Fruit fly (Drosophila melanogaster) whole organism, embryonic: Measurements from ENCODE around the gene meso18E.
A peak's percentile ranks its signal among the peaks of the same experiment; 100 is the strongest.

Experiments used
- ATbp ChIP-seq: fragments of 200-800 bp; sonication (Bioruptor generic); optimal IDR thresholded peaks from 2 replicates; lab custom pipeline; 2017; ENCODE audit warnings: missing biosample characterization, mild to moderate bottlenecking, missing genetic modification characterization, missing genetic modification reagents
- CG10209 ChIP-seq: fragments of 200-800 bp; sonication (Bioruptor generic); optimal IDR thresholded peaks from 3 replicates; lab custom pipeline; 2017; ENCODE audit warnings: missing biosample characterization, mild to moderate bottlenecking, missing genetic modification characterization, missing genetic modification reagents
- CG11247 ChIP-seq: fragments of 200-800 bp; sonication (Bioruptor generic); IDR thresholded peaks from 2 replicates; pipeline ENCODE4 v1.3.6; 2022; ENCODE audit warnings: missing biosample characterization, missing genetic modification characterization
- CG12236 ChIP-seq: fragments of 200-800 bp; sonication (Bioruptor generic); optimal IDR thresholded peaks from 2 replicates; lab custom pipeline; 2016; ENCODE audit warnings: missing biosample characterization, missing genetic modification characterization
- CG12299 ChIP-seq: fragments of 200-800 bp; sonication (Bioruptor generic); optimal IDR thresholded peaks from 2 replicates; lab custom pipeline; 2018; ENCODE audit warnings: missing biosample characterization, mild to moderate bottlenecking, missing genetic modification characterization
- CG13424 ChIP-seq: fragments of 200-800 bp; sonication (Bioruptor generic); optimal IDR thresholded peaks from 2 replicates; lab custom pipeline; 2019; ENCODE audit warnings: missing biosample characterization, mild to moderate bottlenecking, missing genetic modification characterization, moderate library complexity
- CG13894 ChIP-seq: fragments of 200-800 bp; sonication (Bioruptor generic); optimal IDR thresholded peaks from 3 replicates; lab custom pipeline; 2018; ENCODE audit warnings: missing biosample characterization, mild to moderate bottlenecking, missing genetic modification characterization, moderate library complexity
- CG17912 ChIP-seq: fragments of 200-800 bp; sonication (Bioruptor generic); optimal IDR thresholded peaks from 2 replicates; lab custom pipeline; 2018; ENCODE audit warnings: missing biosample characterization, mild to moderate bottlenecking, missing genetic modification characterization
- CG1832 ChIP-seq: fragments of 200-800 bp; sonication (Bioruptor generic); optimal IDR thresholded peaks from 2 replicates; lab custom pipeline; 2017; ENCODE audit warnings: missing biosample characterization, mild to moderate bottlenecking, missing genetic modification characterization, inconsistent platforms
- CG18599 ChIP-seq: fragments of 200-800 bp; sonication (Bioruptor generic); optimal IDR thresholded peaks from 3 replicates; lab custom pipeline; 2017; ENCODE audit warnings: missing biosample characterization, missing genetic modification characterization, mild to moderate bottlenecking, moderate library complexity, missing genetic modification reagents
- CG18764 ChIP-seq: fragments of 200-800 bp; sonication (Bioruptor generic); optimal IDR thresholded peaks from 3 replicates; lab custom pipeline; 2016; ENCODE audit warnings: missing biosample characterization, missing genetic modification characterization
- CG2678 ChIP-seq: fragments of 200-800 bp; sonication (Bioruptor generic); optimal IDR thresholded peaks from 3 replicates; lab custom pipeline; 2019; ENCODE audit warnings: missing biosample characterization, mild to moderate bottlenecking, missing genetic modification characterization, moderate library complexity
- CG30431 ChIP-seq: fragments of 200-800 bp; sonication (Bioruptor generic); optimal IDR thresholded peaks from 2 replicates; lab custom pipeline; 2017; ENCODE audit warnings: missing biosample characterization, missing genetic modification characterization
- CG43689 ChIP-seq: fragments of 200-800 bp; sonication (Bioruptor generic); IDR thresholded peaks from 2 replicates; pipeline ENCODE4 v1.3.6; 2022; ENCODE audit warnings: missing biosample characterization, missing genetic modification characterization
- CG5953 ChIP-seq: fragments of 200-800 bp; sonication (Bioruptor generic); IDR thresholded peaks from 2 replicates; pipeline ENCODE4 v1.3.6; 2022; ENCODE audit warnings: missing biosample characterization, missing genetic modification characterization
- CG6813 ChIP-seq: fragments of 200-800 bp; sonication (Bioruptor generic); optimal IDR thresholded peaks from 2 replicates; lab custom pipeline; 2017; ENCODE audit warnings: missing biosample characterization, missing genetic modification characterization, mild to moderate bottlenecking, moderate library complexity, missing genetic modification reagents
- CG8388 ChIP-seq: fragments of 200-800 bp; sonication (Bioruptor generic); optimal IDR thresholded peaks from 2 replicates; lab custom pipeline; 2019; ENCODE audit warnings: missing biosample characterization, mild to moderate bottlenecking, missing genetic modification characterization, moderate library complexity
- CG9932 ChIP-seq: fragments of 200-800 bp; sonication (Bioruptor generic); IDR thresholded peaks from 2 replicates; pipeline ENCODE4 v1.3.6; 2022; ENCODE audit warnings: missing biosample characterization, missing genetic modification characterization
- CHES-1-like ChIP-seq: fragments of 200-800 bp; sonication (Bioruptor generic); optimal IDR thresholded peaks from 2 replicates; lab custom pipeline; 2016; ENCODE audit warnings: missing biosample characterization, missing genetic modification characterization
- CrebB ChIP-seq: fragments of 200-800 bp; sonication (Bioruptor generic); optimal IDR thresholded peaks from 3 replicates; lab custom pipeline; 2018; ENCODE audit warnings: missing biosample characterization, mild to moderate bottlenecking, missing genetic modification characterization
- Dip3 ChIP-seq: fragments of 200-800 bp; sonication (Bioruptor generic); optimal IDR thresholded peaks from 3 replicates; lab custom pipeline; 2016; ENCODE audit warnings: missing biosample characterization, missing genetic modification characterization
- Ets97D ChIP-seq: fragments of 200-800 bp; sonication (Bioruptor generic); optimal IDR thresholded peaks from 3 replicates; lab custom pipeline; 2016; ENCODE audit warnings: missing biosample characterization, missing genetic modification characterization
- Fer2 ChIP-seq: fragments of 200-800 bp; sonication (Bioruptor generic); optimal IDR thresholded peaks from 2 replicates; lab custom pipeline; 2018; ENCODE audit warnings: missing biosample characterization, mild to moderate bottlenecking, missing genetic modification characterization, moderate library complexity
- Hmr ChIP-seq: fragments of 200-800 bp; sonication (Bioruptor generic); optimal IDR thresholded peaks from 3 replicates; lab custom pipeline; 2017; ENCODE audit warnings: mild to moderate bottlenecking, missing biosample characterization, missing genetic modification reagents, missing genetic modification characterization
- Hr3 ChIP-seq: fragments of 200-800 bp; sonication (Bioruptor generic); optimal IDR thresholded peaks from 3 replicates; lab custom pipeline; 2016; ENCODE audit warnings: missing biosample characterization, missing genetic modification characterization
- Lhr ChIP-seq: fragments of 200-800 bp; sonication (Bioruptor generic); optimal IDR thresholded peaks from 3 replicates; lab custom pipeline; 2017; ENCODE audit warnings: mild to moderate bottlenecking, missing biosample characterization, missing genetic modification reagents, missing genetic modification characterization
- MBD-R2 ChIP-seq: fragments of 200-800 bp; sonication (Bioruptor generic); IDR thresholded peaks from 2 replicates; pipeline ENCODE4 v1.3.6; 2022; ENCODE audit warnings: missing biosample characterization, missing genetic modification characterization
- Myb ChIP-seq: fragments of 200-800 bp; sonication (Bioruptor generic); optimal IDR thresholded peaks from 2 replicates; lab custom pipeline; 2016; ENCODE audit warnings: missing biosample characterization, missing genetic modification characterization
- Pdp1 ChIP-seq, 2 experiments: fragments of 200-800 bp; sonication (Bioruptor generic); optimal IDR thresholded peaks; 3 replicates each; lab custom pipeline; 2016; ENCODE audit warnings: missing biosample characterization in 2 of 2, missing genetic modification characterization in 2 of 2, mild to moderate bottlenecking in 1 of 2, moderate library complexity in 1 of 2
- Sox102F ChIP-seq: fragments of 200-800 bp; sonication (Bioruptor generic); optimal IDR thresholded peaks from 2 replicates; lab custom pipeline; 2018; ENCODE audit warnings: missing biosample characterization, mild to moderate bottlenecking, missing genetic modification characterization, moderate library complexity
- ab ChIP-seq: fragments of 200-800 bp; sonication (Bioruptor generic); optimal IDR thresholded peaks from 2 replicates; lab custom pipeline; 2016; ENCODE audit warnings: missing biosample characterization, missing genetic modification characterization
- ash1 ChIP-seq: fragments of 200-800 bp; sonication (Bioruptor generic); optimal IDR thresholded peaks from 2 replicates; lab custom pipeline; 2018; ENCODE audit warnings: missing biosample characterization, mild to moderate bottlenecking, missing genetic modification characterization
- bcd ChIP-seq: fragments of 200-800 bp; sonication (Bioruptor generic); optimal IDR thresholded peaks from 2 replicates; lab custom pipeline; 2017; ENCODE audit warnings: missing biosample characterization, mild to moderate bottlenecking, missing genetic modification characterization
- bsh ChIP-seq, 2 experiments: fragments of 200-800 bp; sonication (Bioruptor generic); optimal IDR thresholded peaks; 2 replicates each; lab custom pipeline; 2017 to 2018; ENCODE audit warnings: mild to moderate bottlenecking in 2 of 2, missing biosample characterization in 2 of 2, missing genetic modification characterization in 2 of 2, moderate library complexity in 1 of 2
- btn ChIP-seq: fragments of 200-800 bp; sonication (Bioruptor generic); optimal IDR thresholded peaks from 2 replicates; lab custom pipeline; 2016; ENCODE audit warnings: missing biosample characterization, missing genetic modification characterization
- cas ChIP-seq: fragments of 200-800 bp; sonication (Bioruptor generic); IDR thresholded peaks from 2 replicates; pipeline ENCODE4 v1.3.6; 2022; ENCODE audit warnings: missing biosample characterization, missing genetic modification characterization
- cg ChIP-seq: fragments of 200-800 bp; sonication (Bioruptor generic); optimal IDR thresholded peaks from 3 replicates; lab custom pipeline; 2019; ENCODE audit warnings: missing biosample characterization, mild to moderate bottlenecking, missing genetic modification characterization, moderate library complexity
- chif ChIP-seq, 2 experiments: fragments of 200-800 bp; sonication (Bioruptor generic); optimal IDR thresholded peaks; 3 replicates each; lab custom pipeline; 2016; ENCODE audit warnings: missing biosample characterization in 2 of 2, missing genetic modification characterization in 2 of 2
- crol ChIP-seq: fragments of 200-800 bp; sonication (Bioruptor generic); IDR thresholded peaks from 2 replicates; pipeline ENCODE4 v1.3.6; 2022; ENCODE audit warnings: missing biosample characterization, missing genetic modification characterization
- en ChIP-seq: fragments of 200-800 bp; sonication (Bioruptor generic); optimal IDR thresholded peaks from 2 replicates; lab custom pipeline; 2016; ENCODE audit warnings: missing biosample characterization, missing genetic modification characterization
- exex ChIP-seq: fragments of 200-800 bp; sonication (Bioruptor generic); optimal IDR thresholded peaks from 4 replicates; lab custom pipeline; 2018; ENCODE audit warnings: missing biosample characterization, mild to moderate bottlenecking, missing genetic modification characterization, moderate library complexity
- pb ChIP-seq: fragments of 200-800 bp; sonication (Bioruptor generic); optimal IDR thresholded peaks from 3 replicates; lab custom pipeline; 2016; ENCODE audit warnings: missing biosample characterization, missing genetic modification characterization
- pzg ChIP-seq: fragments of 200-800 bp; sonication (Bioruptor generic); optimal IDR thresholded peaks from 3 replicates; lab custom pipeline; 2018; ENCODE audit warnings: missing biosample characterization, mild to moderate bottlenecking, missing genetic modification characterization, moderate library complexity
- row ChIP-seq: fragments of 200-800 bp; sonication (Bioruptor generic); IDR thresholded peaks from 3 replicates; pipeline ENCODE4 v1.3.6; 2022; ENCODE audit warnings: missing biosample characterization, missing genetic modification characterization
- seq ChIP-seq: fragments of 200-800 bp; sonication (Bioruptor generic); IDR thresholded peaks from 2 replicates; pipeline ENCODE4 v1.3.6; 2022; ENCODE audit warnings: missing biosample characterization, missing genetic modification characterization
- shn ChIP-seq: fragments of 200-800 bp; sonication (Bioruptor generic); optimal IDR thresholded peaks from 3 replicates; lab custom pipeline; 2016; ENCODE audit warnings: missing biosample characterization, missing genetic modification characterization
- sima ChIP-seq: fragments of 200-800 bp; sonication (Bioruptor generic); optimal IDR thresholded peaks from 2 replicates; lab custom pipeline; 2016; ENCODE audit warnings: missing biosample characterization, missing genetic modification characterization
- sug ChIP-seq: fragments of 200-800 bp; optimal IDR thresholded peaks from 2 replicates; lab custom pipeline; 2019; ENCODE audit warnings: missing biosample characterization, mild to moderate bottlenecking, missing genetic modification characterization, moderate library complexity
- tll ChIP-seq, 2 experiments: fragments of 200-800 bp in 1 of 2; fragments of >200 bp in 1 of 2; sonication (Bioruptor generic) in 1 of 2; optimal IDR thresholded peaks; 2 replicates each; lab custom pipeline; 2017 to 2019; ENCODE audit warnings: missing biosample characterization in 2 of 2, missing genetic modification characterization in 2 of 2, mild to moderate bottlenecking in 1 of 2, moderate library complexity in 1 of 2
- trem ChIP-seq: fragments of 200-800 bp; optimal IDR thresholded peaks from 3 replicates; lab custom pipeline; 2019; ENCODE audit warnings: missing biosample characterization, mild to moderate bottlenecking, missing genetic modification characterization, moderate library complexity
- z ChIP-seq: fragments of 200-800 bp; sonication (Bioruptor generic); IDR thresholded peaks from 3 replicates; pipeline ENCODE4 v1.3.6; 2022; ENCODE audit warnings: missing biosample characterization, missing genetic modification characterization

Gene meso18E

DNA sequence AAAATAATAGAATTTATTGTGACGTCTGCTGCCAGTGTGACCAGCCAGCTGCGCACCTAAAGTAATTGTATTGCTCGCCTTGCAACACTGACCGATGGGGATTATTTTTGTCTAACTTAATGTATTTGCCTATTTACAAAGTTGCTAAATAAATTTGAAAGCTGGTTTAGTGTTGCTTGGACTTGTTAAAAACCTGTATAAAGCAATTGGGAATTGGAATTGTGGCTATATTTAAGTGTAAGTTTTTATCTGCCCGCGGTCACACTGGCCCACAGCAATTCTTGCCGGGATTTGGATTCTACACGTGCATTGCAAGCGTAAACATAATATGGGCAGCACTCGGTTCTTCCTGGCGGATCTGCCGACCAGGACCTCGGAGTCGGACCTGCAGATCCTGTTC lies 8.8 kb downstream of the meso18E start, which contains the start of the genes CG14230 and CG14232 (continued):
- TF ChIP-seq bsh (GFP tag; optimal IDR thresholded peaks at IDR 0.05; lab: Kevin White, UChicago) (no peak), exex (tag; lab: Kevin White, UChicago) (no peak), CG11247 (no peak), CHES-1-like (GFP tag; lab: Kevin White, UChicago) (peak; percentile 62), seq (GFP tag; lab: Robert Waterston, UW) (no peak), Fer2 (tag; lab: Kevin White, UChicago) (no peak), CG13424 (tag; lab: Kevin White, UChicago) (no peak), Sox102F (GFP tag; lab: Kevin White, UChicago) (no peak), cas (GFP tag; lab: Robert Waterston, UW) (no peak), trem (tag; lab: Kevin White, UChicago) (peak; percentile 47), CG12236 (no peak), Pdp1 (GFP tag; optimal IDR thresholded peaks at IDR 0.05; lab: Kevin White, UChicago) (peak in 1 of 2 experiments; percentile 28), CG43689 (no peak), cg (no peak), row (GFP tag; lab: Robert Waterston, UW) (0 out of 3 replicates have a peak, but pooled peaks have one; percentile 21), CG30431 (GFP tag; lab: Kevin White, UChicago) (no peak), bcd (GFP tag; lab: Kevin White, UChicago) (no peak), Myb (GFP tag; lab: Kevin White, UChicago) (peak; percentile 22), MBD-R2 (GFP tag; lab: Robert Waterston, UW) (peak; percentile 88), ash1 (no peak), sug (tag; lab: Kevin White, UChicago) (peak; percentile 19), Dip3 (GFP tag; lab: Kevin White, UChicago) (no peak), pb (GFP tag; lab: Kevin White, UChicago) (no peak), ATbp (GFP tag; lab: Kevin White, UChicago) (no peak), CG18599 (GFP tag; lab: Kevin White, UChicago) (no peak), CG5953 (GFP tag; lab: Robert Waterston, UW) (no peak), CG8388 (GFP tag; lab: Kevin White, UChicago) (no peak), CG9932 (GFP tag; lab: Robert Waterston, UW) (no peak), CG17912 (GFP tag; lab: Kevin White, UChicago) (no peak), CG6813 (GFP tag; lab: Kevin White, UChicago) (no peak), CG2678 (tag; lab: Kevin White, UChicago) (no peak), ab (GFP tag; lab: Kevin White, UChicago) (no peak), CG12299 (tag; lab: Kevin White, UChicago) (no peak), sima (GFP tag; lab: Kevin White, UChicago) (no peak), CG13894 (tag; lab: Kevin White, UChicago) (no peak), tll (GFP tag; optimal IDR thresholded peaks at IDR 0.05; lab: Kevin White, UChicago) (no peak), Hmr (GFP tag; lab: Kevin White, UChicago) (no peak), Ets97D (GFP tag; lab: Kevin White, UChicago) (peak; percentile 55), Lhr (GFP tag; lab: Kevin White, UChicago) (peak; percentile 2), CG18764 (GFP tag; lab: Kevin White, UChicago) (peak; percentile 21), CrebB (tag; lab: Kevin White, UChicago) (no peak), btn (GFP tag; lab: Kevin White, UChicago) (no peak), Hr3 (GFP tag; lab: Kevin White, UChicago) (no peak), shn (GFP tag; lab: Kevin White, UChicago) (no peak), en (GFP tag; lab: Kevin White, UChicago) (no peak), z (GFP tag; lab: Robert Waterston, UW) (no peak), pzg (peak; percentile 70), CG1832 (no peak), crol (GFP tag; lab: Robert Waterston, UW) (no peak), chif (GFP tag; optimal IDR thresholded peaks at IDR 0.05; lab: Kevin White, UChicago) (no peak), CG10209 (GFP tag; lab: Kevin White, UChicago) (no peak)
